Fruit fly (Drosophila melanogaster) whole organism: ENCODE data around the gene CG7213.

Experiments
- CG8478 ChIP-seq: fragments of >200 bp; optimal IDR thresholded peaks from 2 replicates; lab custom pipeline; 2018; ENCODE audit warnings: inconsistent platforms
- pan ChIP-seq: fragments of >200 bp; optimal IDR thresholded peaks from 2 replicates; lab custom pipeline; 2017
- usp ChIP-seq: fragments of >200 bp; optimal IDR thresholded peaks from 2 replicates; lab custom pipeline; 2017; ENCODE audit warnings: missing biosample characterization, missing genetic modification characterization, mixed read lengths

DNA sequence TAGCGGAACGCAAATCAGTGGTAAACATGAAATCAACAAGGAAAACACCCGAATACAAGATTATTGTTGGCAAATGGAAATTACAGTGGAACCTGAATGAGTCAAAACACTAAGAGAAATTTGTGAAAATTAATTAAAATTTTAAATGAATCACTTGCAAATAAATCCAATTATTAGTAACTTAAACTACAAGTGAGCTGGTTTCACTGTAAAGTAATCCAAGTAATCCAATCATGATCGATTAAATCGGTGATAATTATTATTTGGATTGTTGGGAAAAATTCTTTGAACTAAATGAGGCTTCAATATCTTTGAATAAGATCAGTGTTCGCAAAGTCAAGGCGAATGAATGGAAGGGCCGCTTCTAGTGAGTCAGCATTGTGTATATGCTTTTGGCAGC is 48.0 kb upstream of the CG7213 start:
- TF ChIP-seq pan (lab: Kevin White, UChicago), result no peak
- TF ChIP-seq usp (GFP tag; lab: Kevin White, UChicago), result no peak
- no peak for TF ChIP-seq CG8478 (lab: Kevin White, UChicago)
